Fruit fly (Drosophila melanogaster): ENCODE data around the gene LManI.

LManI gene

dm6 chr2L:10413251-10414127, 43.6 kb downstream of the LManI start, which contains the start of the genes CG5355 and Klp31E (continued):
- TF ChIP-seq CkIIα-i1 (GFP tag; IDR thresholded peaks at IDR 0.05) (no peak), ci (GFP tag; IDR thresholded peaks at IDR 0.05) (peak; percentile 59; the same call in 2 of the 3 replicates), ranshi (GFP tag; IDR thresholded peaks at IDR 0.05) (0 out of 2 replicates have a peak, but pooled peaks have one; percentile 44), gt (GFP tag; IDR thresholded peaks at IDR 0.05) (no peak), C15 (GFP tag; IDR thresholded peaks at IDR 0.05) (no peak), pros (GFP tag; optimal IDR thresholded peaks at IDR 0.05) (no peak), ro (GFP tag; IDR thresholded peaks at IDR 0.05) (no peak), CG4820 (GFP tag; optimal IDR thresholded peaks at IDR 0.05) (peak; percentile 43), Dp (GFP tag; optimal IDR thresholded peaks at IDR 0.05) (no peak), tna (GFP tag; IDR thresholded peaks at IDR 0.05; ENCODE audit: partially characterized antibody) (no peak), CG10462 (GFP tag; optimal IDR thresholded peaks at IDR 0.05) (peak; percentile 24), otp (GFP tag; IDR thresholded peaks at IDR 0.05) (no peak), Bgb (GFP tag; IDR thresholded peaks at IDR 0.05; ENCODE audit: partially characterized antibody) (peak; percentile 63), CG8924 (tag; optimal IDR thresholded peaks at IDR 0.05) (peak; percentile 76), trem (tag; optimal IDR thresholded peaks at IDR 0.05) (peak; percentile 39), eve (GFP tag; optimal IDR thresholded peaks at IDR 0.05) (no peak), tap (tag; optimal IDR thresholded peaks at IDR 0.05) (peak; percentile 65), croc (GFP tag; conservative IDR thresholded peaks at IDR 0.05) (peak; percentile 38), usp (GFP tag; optimal IDR thresholded peaks at IDR 0.05) (no peak), Mes4 (GFP tag; optimal IDR thresholded peaks at IDR 0.05) (peak; percentile 46), CG4282 (GFP tag; optimal IDR thresholded peaks at IDR 0.05) (no peak), Lhr (GFP tag; optimal IDR thresholded peaks at IDR 0.05) (peak; percentile 19), sisA (GFP tag; IDR thresholded peaks at IDR 0.05) (no peak), twi (tag; optimal IDR thresholded peaks at IDR 0.05) (peak; percentile 69), CG13424 (tag; optimal IDR thresholded peaks at IDR 0.05) (peak; percentile 81), CG8290 (GFP tag; optimal IDR thresholded peaks at IDR 0.05) (peak; percentile 24), CG8290 (tag; optimal IDR thresholded peaks at IDR 0.05) (no peak), fd96Cb (tag; optimal IDR thresholded peaks at IDR 0.05) (peak; percentile 64), jing (GFP tag; optimal IDR thresholded peaks at IDR 0.05) (no peak), mirr (GFP tag; optimal IDR thresholded peaks at IDR 0.05) (no peak), bigmax (GFP tag; optimal IDR thresholded peaks at IDR 0.05) (no peak), org-1 (GFP tag; optimal IDR thresholded peaks at IDR 0.05) (no peak), HLHmδ (GFP tag; optimal IDR thresholded peaks at IDR 0.05) (no peak), abd-A (tag; optimal IDR thresholded peaks at IDR 0.05) (no peak), Mad (GFP tag; optimal IDR thresholded peaks at IDR 0.05) (peak; percentile 42), CG9797 (GFP tag; optimal IDR thresholded peaks at IDR 0.05) (peak; percentile 34), Doc2 (GFP tag; IDR thresholded peaks at IDR 0.05) (no peak), sens-2 (GFP tag; IDR thresholded peaks at IDR 0.05) (no peak), CG8089 (GFP tag; optimal IDR thresholded peaks at IDR 0.05) (no peak), Stat92E (GFP tag; optimal IDR thresholded peaks at IDR 0.05) (no peak), CG3726 (GFP tag; IDR thresholded peaks at IDR 0.05) (no peak), CG13123 (GFP tag; optimal IDR thresholded peaks at IDR 0.05) (peak; percentile 2), CG13287 (GFP tag; IDR thresholded peaks at IDR 0.05; ENCODE audit: partially characterized antibody) (peak; percentile 75), Taf1 (GFP tag; IDR thresholded peaks at IDR 0.05) (no peak), CG10565 (GFP tag; optimal IDR thresholded peaks at IDR 0.05) (no peak), Atf-2 (GFP tag; optimal IDR thresholded peaks at IDR 0.05) (peak; percentile 45), insv (GFP tag; optimal IDR thresholded peaks at IDR 0.05) (peak in 1 of 2 experiments; percentile 26), CG11456 (GFP tag; IDR thresholded peaks at IDR 0.05) (0 out of 3 replicates have a peak, but pooled peaks have one; percentile 42), bbx (GFP tag; IDR thresholded peaks at IDR 0.05; ENCODE audit: partially characterized antibody) (peak; percentile 76), tx (GFP tag; optimal IDR thresholded peaks at IDR 0.05) (peak; percentile 13)

Measured in whole organism, embryonic.